Worm (Caenorhabditis elegans) whole organism, L1 larva: ENCODE measurements around the gene T08D10.5.

Experiments used
- ceh-82 ChIP-seq, 3 experiments: fragments of 150-350 bp in 1 of 3; sonication (generic microtip) in 2 of 3; optimal IDR thresholded peaks; 2 replicates each; lab custom pipeline; 2014 to 2017; ENCODE audit warnings: missing biosample characterization in 3 of 3, missing genetic modification characterization in 3 of 3
- dpl-1 ChIP-seq, 3 experiments: fragments of 150-350 bp in 2 of 3; sonication (generic microtip) in 1 of 3; optimal IDR thresholded peaks; 2 replicates each; lab custom pipeline; 2014 to 2017; ENCODE audit warnings: missing biosample characterization in 3 of 3, missing genetic modification characterization in 3 of 3, missing genetic modification reagents in 3 of 3
- egl-13 ChIP-seq: sonication (generic microtip); optimal IDR thresholded peaks from 2 replicates; lab custom pipeline; 2016; ENCODE audit warnings: missing genotype, missing genetic modification reagents, missing genetic modification characterization, missing compliant biosample characterization
- egl-27 ChIP-seq, 2 experiments: fragments of 150-350 bp in 1 of 2; sonication (generic microtip); optimal IDR thresholded peaks; 3 replicates each; lab custom pipeline; 2017 to 2018; ENCODE audit warnings: missing biosample characterization in 2 of 2, missing genetic modification characterization in 2 of 2, missing genetic modification reagents in 2 of 2
- elt-2 ChIP-seq: sonication (generic microtip); optimal IDR thresholded peaks from 2 replicates; lab custom pipeline; 2016; ENCODE audit warnings: missing genetic modification characterization, mild to moderate bottlenecking, inconsistent platforms, missing compliant biosample characterization, missing genetic modification reagents
- fkh-10 ChIP-seq: sonication (generic microtip); optimal IDR thresholded peaks from 2 replicates; lab custom pipeline; 2017; ENCODE audit warnings: missing biosample characterization, missing genetic modification reagents, missing genetic modification characterization
- lin-13 ChIP-seq: fragments of 150-350 bp; optimal IDR thresholded peaks from 2 replicates; lab custom pipeline; 2014; ENCODE audit warnings: missing biosample characterization, missing genetic modification reagents, missing genetic modification characterization
- lir-3 ChIP-seq: sonication (generic microtip); optimal IDR thresholded peaks from 2 replicates; lab custom pipeline; 2016; ENCODE audit warnings: mild to moderate bottlenecking, missing genetic modification characterization, moderate library complexity, missing compliant biosample characterization; ENCODE audit not compliant: poor library complexity
- lsy-2 ChIP-seq, 2 experiments: fragments of 150-350 bp; optimal IDR thresholded peaks; 2 replicates each; lab custom pipeline; 2014; ENCODE audit warnings: missing biosample characterization in 2 of 2, missing genetic modification characterization in 2 of 2
- nhr-12 ChIP-seq: sonication (generic microtip); optimal IDR thresholded peaks from 2 replicates; lab custom pipeline; 2017; ENCODE audit warnings: missing biosample characterization, missing genetic modification characterization
- ztf-4 ChIP-seq: fragments of 150-350 bp; optimal IDR thresholded peaks from 2 replicates; lab custom pipeline; 2014; ENCODE audit warnings: missing biosample characterization, missing genetic modification characterization

DNA sequence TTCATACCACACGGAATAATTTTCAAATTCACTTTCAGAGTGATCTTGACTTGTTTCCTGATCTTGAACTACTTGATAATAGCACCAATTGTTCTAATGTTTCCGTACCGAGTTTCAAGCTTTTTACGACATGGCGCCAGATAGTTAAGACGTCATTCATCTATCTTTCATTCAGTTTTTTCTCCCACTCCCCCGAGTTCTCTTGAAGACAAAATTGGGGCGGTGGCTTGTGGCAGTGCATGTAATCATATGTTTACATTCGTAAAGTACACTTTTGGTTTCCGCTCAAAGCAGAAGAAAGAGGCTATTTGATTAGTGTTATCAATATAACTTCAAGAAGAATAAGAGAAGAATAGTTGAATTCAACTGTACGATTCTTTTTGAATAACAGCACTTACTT lies 42.2 kb downstream of the T08D10.5 start:
- TF ChIP-seq ceh-82 (tag; optimal IDR thresholded peaks at IDR 0.05; lab: Kevin White, UChicago) = no peak
- no peak for TF ChIP-seq nhr-12
- no peak for TF ChIP-seq elt-2 (tag; lab: Kevin White, UChicago)
- no peak for TF ChIP-seq dpl-1 (GFP tag; optimal IDR thresholded peaks at IDR 0.05; lab: Kevin White, UChicago)
- TF ChIP-seq ztf-4 (tag; lab: Kevin White, UChicago) = no peak
- no peak for TF ChIP-seq egl-27 (tag; optimal IDR thresholded peaks at IDR 0.05; lab: Kevin White, UChicago)
- no peak for TF ChIP-seq fkh-10 (GFP tag; lab: Kevin White, UChicago)
- TF ChIP-seq lsy-2 (tag; optimal IDR thresholded peaks at IDR 0.05; lab: Kevin White, UChicago) = no peak
- TF ChIP-seq lir-3 (tag; lab: Kevin White, UChicago) = no peak
- TF ChIP-seq lin-13 (GFP tag; lab: Kevin White, UChicago) = no peak
- no peak for TF ChIP-seq egl-13 (tag; lab: Kevin White, UChicago)
